Worm (Caenorhabditis elegans): ENCODE results near the gene cav-2.

Gene cav-2

ce11 chrV:13523194-13523593, 33.7 kb upstream of the cav-2 start, which contains the start of gene R11G10.3:
R11G10.3 (plus strand) TSS chrV:13523494.
- TF ChIP-seq elt-3 (tag; optimal IDR thresholded peaks at IDR 0.05) = no peak
- no peak for TF ChIP-seq lin-13 (tag; optimal IDR thresholded peaks at IDR 0.05)
- no peak for TF ChIP-seq elt-1 (tag; optimal IDR thresholded peaks at IDR 0.05; ENCODE audit: borderline replicate concordance, insufficient read depth)

ce11 chrV:13529165-13529564, 27.7 kb upstream of the cav-2 start:
- TF ChIP-seq pha-4 (tag; optimal IDR thresholded peaks at IDR 0.05) (no peak), nhr-237 (tag; optimal IDR thresholded peaks at IDR 0.05) (no peak), lsy-2 (tag; optimal IDR thresholded peaks at IDR 0.05) (no peak), sptf-1 (tag; optimal IDR thresholded peaks at IDR 0.05) (no peak), hlh-1 (tag; optimal IDR thresholded peaks at IDR 0.05) (no peak), lin-13 (tag; optimal IDR thresholded peaks at IDR 0.05) (no peak), unc-62 (GFP tag; optimal IDR thresholded peaks at IDR 0.05) (no peak), elt-1 (tag; optimal IDR thresholded peaks at IDR 0.05; ENCODE audit: borderline replicate concordance, insufficient read depth) (no peak), tbx-8 (GFP tag; optimal IDR thresholded peaks at IDR 0.05) (no peak), nhr-28 (tag; optimal IDR thresholded peaks at IDR 0.05) (no peak), M03D4.4 (tag; optimal IDR thresholded peaks at IDR 0.05) (no peak), mls-2 (tag; optimal IDR thresholded peaks at IDR 0.05) (no peak), cnd-1 (tag; optimal IDR thresholded peaks at IDR 0.05) (no peak), unc-120 (tag; optimal IDR thresholded peaks at IDR 0.05; ENCODE audit: poor library complexity, severe bottlenecking) (no peak), ceh-43 (GFP tag; optimal IDR thresholded peaks at IDR 0.05) (no peak), blmp-1 (tag; optimal IDR thresholded peaks at IDR 0.05) (no peak), nhr-12 (tag; optimal IDR thresholded peaks at IDR 0.05) (no peak), ceh-83 (GFP tag; optimal IDR thresholded peaks at IDR 0.05) (no peak), ces-1 (GFP tag; optimal IDR thresholded peaks at IDR 0.05) (no peak), snpc-4 (tag; optimal IDR thresholded peaks at IDR 0.05) (no peak)

ce11 chrV:13530698-13531097, 26.2 kb upstream of the cav-2 start, which contains the start of gene ttr-44:
ttr-44 (minus strand) TSS chrV:13530744.
- TF ChIP-seq zip-8 (tag; optimal IDR thresholded peaks at IDR 0.05) (no peak), mab-5 (tag; optimal IDR thresholded peaks at IDR 0.05) (no peak), unc-120 (tag; optimal IDR thresholded peaks at IDR 0.05; ENCODE audit: poor library complexity, severe bottlenecking) (no peak), sem-2 (GFP tag; optimal IDR thresholded peaks at IDR 0.05) (no peak), ceh-39 (tag; optimal IDR thresholded peaks at IDR 0.05) (no peak), nhr-12 (tag; optimal IDR thresholded peaks at IDR 0.05) (no peak)

ce11 chrV:13532469-13532868, 24.4 kb upstream of the cav-2 start:
- TF ChIP-seq ceh-39 (tag; optimal IDR thresholded peaks at IDR 0.05) (no peak), nhr-12 (tag; optimal IDR thresholded peaks at IDR 0.05) (no peak), ces-1 (GFP tag; optimal IDR thresholded peaks at IDR 0.05) (no peak), zip-8 (tag; optimal IDR thresholded peaks at IDR 0.05) (no peak), cnd-1 (tag; optimal IDR thresholded peaks at IDR 0.05) (no peak)

ce11 chrV:13536058-13536579, 20.8 kb upstream of the cav-2 start, which contains the start of gene frpr-5:
frpr-5 (minus strand) TSS chrV:13536108.
- no peak for TF ChIP-seq ceh-43 (GFP tag; optimal IDR thresholded peaks at IDR 0.05)
- TF ChIP-seq nhr-2 (tag; optimal IDR thresholded peaks at IDR 0.05) = no peak
- peak; percentile 57 for TF ChIP-seq ces-1 (GFP tag; optimal IDR thresholded peaks at IDR 0.05)
- TF ChIP-seq unc-120 (tag; optimal IDR thresholded peaks at IDR 0.05; ENCODE audit: poor library complexity, severe bottlenecking) = no peak
- TF ChIP-seq nhr-237 (tag; optimal IDR thresholded peaks at IDR 0.05) = no peak

- TF ChIP-seq ceh-43 (GFP tag; optimal IDR thresholded peaks at IDR 0.05) = no peak
- TF ChIP-seq lin-13 (tag; optimal IDR thresholded peaks at IDR 0.05) = no peak
- no peak for TF ChIP-seq elt-3 (tag; optimal IDR thresholded peaks at IDR 0.05)
- peak; percentile 22 for TF ChIP-seq ces-1 (GFP tag; optimal IDR thresholded peaks at IDR 0.05)
- no peak for TF ChIP-seq ceh-83 (GFP tag; optimal IDR thresholded peaks at IDR 0.05)
- TF ChIP-seq drap-1 (GFP tag; optimal IDR thresholded peaks at IDR 0.05) = no peak
Observed at ce11 chrV:13551601-13552000, 5.3 kb upstream of the cav-2 start, which contains the start of the genes C56A3.4 and C56A3.5. C56A3.4 (minus strand) TSS chrV:13551754. C56A3.5 (plus strand) TSS chrV:13551967.

ce11 chrV:13556297-13556696, 607 bp upstream of the cav-2 start, which contains the start of gene C56A3.6:
C56A3.6 (minus strand) TSS chrV:13556397.
- TF ChIP-seq snpc-4 (tag; optimal IDR thresholded peaks at IDR 0.05) = no peak
- TF ChIP-seq hlh-1 (tag; optimal IDR thresholded peaks at IDR 0.05) = peak; percentile 16

All from whole organism, mixed stage, embryonic.